Fruit fly (Drosophila melanogaster) whole organism, embryonic: Measurements from ENCODE around the gene CG32295.

Experiments
- Awh ChIP-seq: fragments of 200-800 bp; sonication (Bioruptor generic); IDR thresholded peaks from 2 replicates; pipeline ENCODE4, ENCODE4 v1.3.6; 2022; ENCODE audit warnings: missing biosample characterization, missing genetic modification characterization
- Bdp1 ChIP-seq: fragments of 200-800 bp; sonication (Bioruptor generic); optimal IDR thresholded peaks from 3 replicates; lab custom pipeline; 2016; ENCODE audit warnings: missing biosample characterization, missing genetic modification characterization
- CG10267 ChIP-seq: fragments of 200-800 bp; sonication (Bioruptor generic); optimal IDR thresholded peaks from 2 replicates; lab custom pipeline; 2018; ENCODE audit warnings: missing biosample characterization, mild to moderate bottlenecking, missing genetic modification characterization, moderate library complexity
- CG11504 ChIP-seq: fragments of 200-800 bp; sonication (Bioruptor generic); optimal IDR thresholded peaks from 3 replicates; lab custom pipeline; 2019; ENCODE audit warnings: missing biosample characterization, mild to moderate bottlenecking, missing genetic modification characterization, moderate library complexity
- CG12659 ChIP-seq: fragments of 200-800 bp; sonication (Bioruptor generic); optimal IDR thresholded peaks from 3 replicates; lab custom pipeline; 2017; ENCODE audit warnings: mild to moderate bottlenecking, missing biosample characterization, missing genetic modification reagents, missing genetic modification characterization
- CG12942 ChIP-seq: fragments of 200-800 bp; sonication (Bioruptor generic); optimal IDR thresholded peaks from 3 replicates; lab custom pipeline; 2016; ENCODE audit warnings: missing biosample characterization, missing genetic modification characterization
- CG13296 ChIP-seq: fragments of 200-800 bp; sonication (Bioruptor generic); optimal IDR thresholded peaks from 3 replicates; lab custom pipeline; 2018; ENCODE audit warnings: missing biosample characterization, mild to moderate bottlenecking, missing genetic modification characterization
- CG14860 ChIP-seq: fragments of 200-800 bp; sonication (Bioruptor generic); IDR thresholded peaks from 3 replicates; pipeline ENCODE4 v1.3.6; 2022; ENCODE audit warnings: missing biosample characterization, missing genetic modification characterization; ENCODE audit not compliant: partially characterized antibody
- CG15011 ChIP-seq: fragments of 200-800 bp; sonication (Bioruptor generic); optimal IDR thresholded peaks from 3 replicates; lab custom pipeline; 2018; ENCODE audit warnings: missing biosample characterization, mild to moderate bottlenecking, missing genetic modification characterization
- CG15479 ChIP-seq: fragments of 200-800 bp; sonication (Bioruptor generic); optimal IDR thresholded peaks from 3 replicates; lab custom pipeline; 2019; ENCODE audit warnings: missing biosample characterization, mild to moderate bottlenecking, missing genetic modification characterization, moderate library complexity
- CG1792 ChIP-seq: fragments of 200-800 bp; sonication (Bioruptor generic); optimal IDR thresholded peaks from 2 replicates; lab custom pipeline; 2016; ENCODE audit warnings: missing biosample characterization, missing genetic modification characterization
- CG1832 ChIP-seq: fragments of 200-800 bp; sonication (Bioruptor generic); optimal IDR thresholded peaks from 2 replicates; lab custom pipeline; 2017; ENCODE audit warnings: missing biosample characterization, mild to moderate bottlenecking, missing genetic modification characterization, inconsistent platforms
- CG18599 ChIP-seq: fragments of 200-800 bp; sonication (Bioruptor generic); optimal IDR thresholded peaks from 3 replicates; lab custom pipeline; 2017; ENCODE audit warnings: missing biosample characterization, missing genetic modification characterization, mild to moderate bottlenecking, moderate library complexity, missing genetic modification reagents
- CG2129 ChIP-seq: fragments of 200-800 bp; sonication (Bioruptor generic); IDR thresholded peaks from 2 replicates; pipeline ENCODE4 v1.3.6; 2022; ENCODE audit warnings: missing biosample characterization, missing genetic modification characterization; ENCODE audit not compliant: partially characterized antibody
- CG2712 ChIP-seq: fragments of 200-800 bp; optimal IDR thresholded peaks from 3 replicates; lab custom pipeline; 2019; ENCODE audit warnings: missing biosample characterization, mild to moderate bottlenecking, missing genetic modification characterization, moderate library complexity
- CG3065 ChIP-seq: fragments of 200-800 bp; sonication (Bioruptor generic); optimal IDR thresholded peaks from 2 replicates; lab custom pipeline; 2016; ENCODE audit warnings: missing biosample characterization, missing genetic modification characterization
- CG3847 ChIP-seq: fragments of 200-800 bp; sonication (Bioruptor generic); IDR thresholded peaks from 2 replicates; pipeline ENCODE4 v1.3.6; 2022; ENCODE audit warnings: missing biosample characterization, missing genetic modification characterization
- CG8924 ChIP-seq: fragments of 200-800 bp; optimal IDR thresholded peaks from 3 replicates; lab custom pipeline; 2019; ENCODE audit warnings: missing biosample characterization, mild to moderate bottlenecking, missing genetic modification characterization, moderate library complexity
- CG9932 ChIP-seq: fragments of 200-800 bp; sonication (Bioruptor generic); IDR thresholded peaks from 2 replicates; pipeline ENCODE4 v1.3.6; 2022; ENCODE audit warnings: missing biosample characterization, missing genetic modification characterization
- CTCF ChIP-seq: fragments of 200-800 bp; sonication (Bioruptor generic); optimal IDR thresholded peaks from 2 replicates; lab custom pipeline; 2017; ENCODE audit warnings: missing biosample characterization, mild to moderate bottlenecking, missing genetic modification characterization, moderate library complexity
- Dref ChIP-seq: fragments of 200-800 bp; sonication (Bioruptor generic); IDR thresholded peaks from 2 replicates; pipeline ENCODE4 v1.3.6; 2022; ENCODE audit warnings: missing biosample characterization, missing genetic modification characterization
- Ets97D ChIP-seq: fragments of 200-800 bp; sonication (Bioruptor generic); optimal IDR thresholded peaks from 3 replicates; lab custom pipeline; 2016; ENCODE audit warnings: missing biosample characterization, missing genetic modification characterization
- HmgZ ChIP-seq: fragments of 200-800 bp; sonication (Bioruptor generic); optimal IDR thresholded peaks from 2 replicates; lab custom pipeline; 2018; ENCODE audit warnings: missing biosample characterization, mild to moderate bottlenecking, missing genetic modification characterization
- Med ChIP-seq: fragments of 200-800 bp; sonication (Bioruptor generic); peaks from one replicate; lab custom pipeline; 2016; ENCODE audit warnings: missing biosample characterization, missing genetic modification characterization, mild to moderate bottlenecking, inconsistent platforms, moderate library complexity
- NFAT ChIP-seq: fragments of 200-800 bp; sonication (Bioruptor generic); IDR thresholded peaks from 2 replicates; pipeline ENCODE4 v1.3.6; 2022; ENCODE audit warnings: missing biosample characterization, missing genetic modification characterization
- Optix ChIP-seq: fragments of 200-800 bp; sonication (Bioruptor generic); IDR thresholded peaks from 3 replicates; pipeline ENCODE4 v1.3.6; 2022; ENCODE audit warnings: missing biosample characterization, missing genetic modification characterization
- Side ChIP-seq: fragments of 200-800 bp; sonication (Bioruptor generic); optimal IDR thresholded peaks from 2 replicates; lab custom pipeline; 2016; ENCODE audit warnings: missing biosample characterization, missing genetic modification characterization
- Vsx1 ChIP-seq: fragments of 200-800 bp; sonication (Bioruptor generic); optimal IDR thresholded peaks from 2 replicates; lab custom pipeline; 2017; ENCODE audit warnings: missing biosample characterization, mild to moderate bottlenecking, missing genetic modification characterization, missing genetic modification reagents
- ato ChIP-seq: fragments of 200-800 bp; sonication (Bioruptor generic); IDR thresholded peaks from 2 replicates; pipeline ENCODE4 v1.3.6; 2022; ENCODE audit warnings: missing biosample characterization, missing genetic modification characterization; ENCODE audit not compliant: partially characterized antibody
- corto ChIP-seq: fragments of 200-800 bp; sonication (Bioruptor generic); optimal IDR thresholded peaks from 2 replicates; lab custom pipeline; 2016; ENCODE audit warnings: missing biosample characterization, mild to moderate bottlenecking, missing genetic modification characterization, moderate library complexity
- ewg ChIP-seq: fragments of 200-800 bp; sonication (Bioruptor generic); optimal IDR thresholded peaks from 3 replicates; lab custom pipeline; 2017; ENCODE audit warnings: mild to moderate bottlenecking, missing biosample characterization, missing genetic modification reagents, missing genetic modification characterization
- h ChIP-seq: fragments of >200 bp; optimal IDR thresholded peaks from 2 replicates; lab custom pipeline; 2017
- hb ChIP-seq: fragments of 200-800 bp; sonication (Bioruptor generic); IDR thresholded peaks from 3 replicates; pipeline ENCODE4 v1.3.6; 2022; ENCODE audit warnings: missing biosample characterization, missing genetic modification characterization; ENCODE audit not compliant: partially characterized antibody
- hbn ChIP-seq: fragments of 200-800 bp; sonication (Bioruptor generic); IDR thresholded peaks from 2 replicates; pipeline ENCODE4 v1.3.6; 2022; ENCODE audit warnings: missing biosample characterization, missing genetic modification characterization; ENCODE audit not compliant: partially characterized antibody
- insv ChIP-seq, 2 experiments: fragments of 200-800 bp; sonication (Bioruptor generic); optimal IDR thresholded peaks; 3 replicates each; lab custom pipeline; 2016 to 2018; ENCODE audit warnings: missing biosample characterization in 2 of 2, missing genetic modification characterization in 2 of 2
- kay ChIP-seq: fragments of 200-800 bp; sonication (Bioruptor generic); optimal IDR thresholded peaks from 2 replicates; lab custom pipeline; 2016; ENCODE audit warnings: missing biosample characterization, missing genetic modification characterization
- nerfin-1 ChIP-seq: fragments of 200-800 bp; sonication (Bioruptor generic); optimal IDR thresholded peaks from 3 replicates; lab custom pipeline; 2019; ENCODE audit warnings: missing biosample characterization, mild to moderate bottlenecking, missing genetic modification characterization, moderate library complexity
- nerfin-2 ChIP-seq: fragments of 200-800 bp; sonication (Bioruptor generic); IDR thresholded peaks from 2 replicates; pipeline ENCODE4 v1.3.6; 2022; ENCODE audit warnings: missing biosample characterization, missing genetic modification characterization; ENCODE audit not compliant: partially characterized antibody
- nom ChIP-seq: fragments of 200-800 bp; sonication (Bioruptor generic); optimal IDR thresholded peaks from 2 replicates; lab custom pipeline; 2017; ENCODE audit warnings: missing biosample characterization, missing genetic modification characterization, mild to moderate bottlenecking, moderate library complexity, missing genetic modification reagents
- pan ChIP-seq, 4 experiments: fragments of >200 bp in 3 of 4; fragments of 200-800 bp in 1 of 4; sonication (Bioruptor generic) in 1 of 4; optimal IDR thresholded peaks in 3 of 4; IDR thresholded peaks in 1 of 4; 2 replicates each; pipeline versions ENCODE4 v1.3.6 to Lab custom; 2017 to 2022; ENCODE audit warnings: missing biosample characterization in 2 of 4, missing genetic modification characterization in 2 of 4, mixed read lengths in 1 of 4
- rib ChIP-seq: fragments of 200-800 bp; sonication (Bioruptor generic); IDR thresholded peaks from 2 replicates; pipeline ENCODE4 v1.3.6; 2022; ENCODE audit warnings: missing biosample characterization, missing genetic modification characterization
- row ChIP-seq: fragments of 200-800 bp; sonication (Bioruptor generic); IDR thresholded peaks from 3 replicates; pipeline ENCODE4 v1.3.6; 2022; ENCODE audit warnings: missing biosample characterization, missing genetic modification characterization
- schlank ChIP-seq: fragments of 200-800 bp; sonication (Bioruptor generic); optimal IDR thresholded peaks from 2 replicates; lab custom pipeline; 2018; ENCODE audit warnings: missing biosample characterization, mild to moderate bottlenecking, missing genetic modification characterization
- sd ChIP-seq: fragments of 200-800 bp; sonication (Bioruptor generic); optimal IDR thresholded peaks from 3 replicates; lab custom pipeline; 2018; ENCODE audit warnings: missing biosample characterization, mild to moderate bottlenecking, missing genetic modification characterization, moderate library complexity
- seq ChIP-seq: fragments of 200-800 bp; sonication (Bioruptor generic); IDR thresholded peaks from 2 replicates; pipeline ENCODE4 v1.3.6; 2022; ENCODE audit warnings: missing biosample characterization, missing genetic modification characterization
- sr ChIP-seq: fragments of 200-800 bp; sonication (Bioruptor generic); IDR thresholded peaks from 3 replicates; pipeline ENCODE4 v1.3.6; 2022; ENCODE audit warnings: missing biosample characterization, missing genetic modification characterization
- stwl ChIP-seq: fragments of 200-800 bp; sonication (Bioruptor generic); optimal IDR thresholded peaks from 3 replicates; lab custom pipeline; 2018; ENCODE audit warnings: missing biosample characterization, mild to moderate bottlenecking, missing genetic modification characterization, moderate library complexity
- usp ChIP-seq: fragments of >200 bp; optimal IDR thresholded peaks from 2 replicates; lab custom pipeline; 2017; ENCODE audit warnings: missing biosample characterization, missing genetic modification characterization

The CG32295 gene

DNA sequence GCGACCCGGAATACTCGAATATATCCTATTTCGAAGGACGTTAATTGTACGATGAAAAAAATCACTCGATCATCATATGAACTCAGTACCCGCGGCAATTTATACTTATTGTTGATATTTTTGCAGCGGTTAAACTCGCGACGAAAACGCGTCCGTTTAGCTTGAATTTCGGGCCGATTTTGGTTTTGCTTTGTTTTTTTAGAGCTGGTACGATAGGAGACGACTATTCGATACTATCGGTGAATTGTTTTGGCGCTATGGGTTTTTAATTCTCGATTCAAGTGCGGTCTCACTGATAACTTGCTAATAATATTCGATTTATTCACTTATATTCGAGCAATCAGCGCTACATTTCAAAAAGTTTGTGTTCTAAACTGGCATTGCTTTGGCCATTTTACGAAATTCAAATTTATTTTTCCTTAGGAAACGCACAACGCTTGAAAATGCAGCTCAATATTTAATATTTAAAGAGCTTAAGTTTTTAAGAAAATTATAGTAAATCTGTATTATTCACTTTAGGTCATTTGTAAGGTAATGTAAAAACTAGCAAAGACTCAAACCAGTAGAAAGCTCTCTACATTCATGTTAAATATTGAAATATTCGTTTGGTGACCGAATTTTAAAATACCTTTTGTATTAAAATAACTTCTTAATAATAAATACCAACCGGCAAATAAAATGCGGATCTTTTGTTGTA, 27.5 kb upstream of the CG32295 start, which contains the start of gene Spn (continued):
- TF ChIP-seq Optix (no peak), CG2712 (tag; lab: Kevin White, UChicago) (peak; percentile 39), Vsx1 (no peak), Dref (GFP tag; lab: Robert Waterston, UW) (peak; percentile 86), CG12659 (GFP tag; lab: Kevin White, UChicago) (peak; percentile 80), usp (GFP tag; lab: Kevin White, UChicago) (no peak), HmgZ (tag; lab: Kevin White, UChicago) (peak; percentile 70), nerfin-2 (peak; percentile 95), CG3065 (GFP tag; lab: Kevin White, UChicago) (no peak), corto (GFP tag; lab: Kevin White, UChicago) (peak; percentile 20), ewg (peak; percentile 21), CG1792 (peak; percentile 1), NFAT (GFP tag; lab: Robert Waterston, UW) (peak; percentile 40; the same call in 1 of the 2 replicates), CG2129 (peak; percentile 96), row (GFP tag; lab: Robert Waterston, UW) (peak; percentile 72; the same call in 1 of the 3 replicates), CTCF (GFP tag; lab: Kevin White, UChicago) (peak; percentile 81), ato (GFP tag; lab: Robert Waterston, UW) (peak; percentile 98), sd (tag; lab: Kevin White, UChicago) (no peak), hb (GFP tag; lab: Robert Waterston, UW) (peak; percentile 96), pan (optimal IDR thresholded peaks at IDR 0.05; lab: Kevin White, UChicago) (no peak), pan (GFP tag; optimal IDR thresholded peaks at IDR 0.05 in 1 of 2, IDR thresholded peaks at IDR 0.05 in 1 of 2) (peak in 1 of 2 experiments; percentile 5), Med (GFP tag; lab: Kevin White, UChicago) (peak; percentile 93), CG14860 (GFP tag; lab: Robert Waterston, UW) (peak; percentile 95), Ets97D (peak; percentile 79), hbn (GFP tag; lab: Robert Waterston, UW) (peak; percentile 99), CG10267 (tag; lab: Kevin White, UChicago) (peak; percentile 61), rib (GFP tag; lab: Robert Waterston, UW) (peak; percentile 29; the same call in 1 of the 2 replicates), CG18599 (GFP tag; lab: Kevin White, UChicago) (peak; percentile 33), CG11504 (tag; lab: Kevin White, UChicago) (no peak), h (lab: Kevin White, UChicago) (no peak), CG8924 (tag; lab: Kevin White, UChicago) (peak; percentile 32), CG9932 (no peak), stwl (peak; percentile 89), sr (no peak)

DNA sequence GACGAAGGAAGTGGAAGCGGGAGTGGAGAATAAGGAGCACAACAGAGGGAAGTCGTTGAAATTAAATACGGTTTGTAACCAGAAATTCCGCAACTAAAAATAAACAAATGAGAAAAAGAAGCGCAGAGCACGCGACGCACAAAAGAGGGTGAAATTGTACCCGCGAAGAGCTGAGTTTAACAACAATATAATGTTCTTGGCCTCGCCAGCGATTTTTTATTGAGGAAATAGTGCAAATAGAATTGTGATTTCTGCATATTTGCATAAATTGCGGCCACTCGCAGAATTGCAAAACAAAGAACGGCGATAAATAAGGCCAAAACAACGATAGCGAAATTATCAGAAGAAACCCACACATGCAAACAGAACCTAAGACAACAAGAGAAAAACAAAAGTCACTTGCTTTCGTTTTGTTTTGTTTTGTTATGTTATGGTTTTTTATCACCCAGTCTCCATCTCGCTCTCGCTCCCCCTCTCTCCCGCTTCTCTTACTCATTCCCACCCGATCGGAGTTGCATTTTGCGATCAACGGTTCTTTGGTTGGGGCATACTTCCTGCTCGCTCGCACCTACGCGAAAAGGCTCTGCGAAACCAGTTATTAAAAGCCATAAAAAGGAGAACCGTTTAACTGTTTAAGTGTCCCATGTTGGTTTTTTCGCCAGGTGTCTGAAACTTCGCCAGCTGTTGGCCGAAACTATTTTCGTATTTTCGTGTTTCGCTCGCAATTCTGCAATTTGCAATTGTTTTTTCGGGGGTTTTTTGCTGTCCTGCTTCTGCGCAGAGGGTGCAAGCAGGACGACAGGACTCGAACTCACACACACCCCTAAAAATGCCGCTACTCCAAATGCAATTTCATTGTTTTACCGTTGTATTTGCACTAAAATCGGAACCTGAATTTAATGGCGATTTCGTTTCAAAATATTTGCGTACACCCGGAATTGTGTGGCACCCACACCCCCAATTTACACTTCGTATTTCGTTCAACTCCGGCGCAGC, 26.4 kb upstream of the CG32295 start:
- TF ChIP-seq Awh (GFP tag; lab: Robert Waterston, UW) (no peak), Bdp1 (no peak), CG12942 (GFP tag; lab: Kevin White, UChicago) (no peak), Side (no peak), CG1832 (GFP tag; lab: Kevin White, UChicago) (peak; percentile 64), CG15479 (GFP tag; lab: Kevin White, UChicago) (peak; percentile 24), insv (GFP tag; optimal IDR thresholded peaks at IDR 0.05; lab: Kevin White, UChicago) (no peak), nerfin-1 (tag; lab: Kevin White, UChicago) (peak; percentile 89), schlank (tag; lab: Kevin White, UChicago) (no peak), CG15011 (no peak), CG3847 (GFP tag; lab: Robert Waterston, UW) (no peak), seq (GFP tag; lab: Robert Waterston, UW) (peak; percentile 37; the same call in 1 of the 2 replicates), CG13296 (GFP tag; lab: Kevin White, UChicago) (no peak), nom (peak; percentile 94), kay (GFP tag; lab: Kevin White, UChicago) (no peak)
